Fruit fly (Drosophila melanogaster): Measurements from ENCODE around the gene Cht11.
A peak's percentile ranks its signal among the peaks of the same experiment; 100 is the strongest.

The Cht11 gene

dm6 chrX:6820703-6821102 lies 28.6 kb downstream of the Cht11 start, which contains the start of the genes Nf-YC and xit (continued):
- TF ChIP-seq CG34224 (GFP tag; IDR thresholded peaks at IDR 0.05; ENCODE audit: partially characterized antibody) (peak; percentile 63; the same call in 2 of the 3 replicates), Hey (tag; optimal IDR thresholded peaks at IDR 0.05) (no peak), ab (GFP tag; optimal IDR thresholded peaks at IDR 0.05) (no peak), Myb (GFP tag; optimal IDR thresholded peaks at IDR 0.05) (peak; percentile 21), MBD-R2 (GFP tag; IDR thresholded peaks at IDR 0.05) (peak; percentile 95), kay (GFP tag; optimal IDR thresholded peaks at IDR 0.05) (no peak), Antp (GFP tag; optimal IDR thresholded peaks at IDR 0.05) (peak; percentile 11), Elba2 (GFP tag; optimal IDR thresholded peaks at IDR 0.05) (peak; percentile 40), sr (GFP tag; IDR thresholded peaks at IDR 0.05) (no peak), ci (GFP tag; IDR thresholded peaks at IDR 0.05) (0 out of 3 replicates have a peak, but pooled peaks have one; percentile 12), Adf1 (GFP tag; IDR thresholded peaks at IDR 0.05) (peak; percentile 18; the same call in 1 of the 2 replicates), MESR4 (GFP tag; optimal IDR thresholded peaks at IDR 0.05) (peak; percentile 89), CG17802 (tag; optimal IDR thresholded peaks at IDR 0.05) (peak; percentile 92), CG13287 (GFP tag; IDR thresholded peaks at IDR 0.05; ENCODE audit: partially characterized antibody) (peak; percentile 74), Scr (GFP tag; IDR thresholded peaks at IDR 0.05; ENCODE audit: partially characterized antibody) (peak; percentile 59), inv (GFP tag; IDR thresholded peaks at IDR 0.05; ENCODE audit: partially characterized antibody) (peak; percentile 45; the same call in 1 of the 2 replicates), corto (GFP tag; optimal IDR thresholded peaks at IDR 0.05) (no peak), HLH4C (GFP tag; IDR thresholded peaks at IDR 0.05; ENCODE audit: partially characterized antibody) (peak; percentile 67), BEAF-32 (GFP tag; optimal IDR thresholded peaks at IDR 0.05) (peak; percentile 70), otp (GFP tag; IDR thresholded peaks at IDR 0.05) (0 out of 3 replicates have a peak, but pooled peaks have one; percentile 4), CG6272 (GFP tag; IDR thresholded peaks at IDR 0.05) (no peak), ato (GFP tag; IDR thresholded peaks at IDR 0.05; ENCODE audit: partially characterized antibody) (0 out of 2 replicates have a peak, but pooled peaks have one; percentile 39), ara (GFP tag; IDR thresholded peaks at IDR 0.05) (no peak), HmgD (GFP tag; optimal IDR thresholded peaks at IDR 0.05) (peak; percentile 36), Med (GFP tag) (peak; percentile 84), tll (GFP tag; optimal IDR thresholded peaks at IDR 0.05) (no peak), org-1 (GFP tag; optimal IDR thresholded peaks at IDR 0.05) (no peak), oc (tag; optimal IDR thresholded peaks at IDR 0.05) (no peak), CG17186 (GFP tag; optimal IDR thresholded peaks at IDR 0.05) (peak; percentile 76), Nf-YB (GFP tag; optimal IDR thresholded peaks at IDR 0.05) (no peak), Ssrp (tag; optimal IDR thresholded peaks at IDR 0.05) (no peak), Pdp1 (GFP tag; optimal IDR thresholded peaks at IDR 0.05) (peak in 1 of 2 experiments; percentile 77), CG42726 (GFP tag; IDR thresholded peaks at IDR 0.05; ENCODE audit: partially characterized antibody) (peak; percentile 54; the same call in 1 of the 2 replicates), row (GFP tag; IDR thresholded peaks at IDR 0.05) (peak; percentile 73), CG34422 (GFP tag; IDR thresholded peaks at IDR 0.05) (peak; percentile 63; the same call in 2 of the 3 replicates), vvl (GFP tag; IDR thresholded peaks at IDR 0.05) (peak; percentile 48; the same call in 1 of the 2 replicates), CG11247 (GFP tag; IDR thresholded peaks at IDR 0.05) (no peak), CG11696 (GFP tag; IDR thresholded peaks at IDR 0.05) (no peak), dysf (GFP tag; IDR thresholded peaks at IDR 0.05) (no peak), sna (GFP tag; IDR thresholded peaks at IDR 0.05; ENCODE audit: partially characterized antibody) (peak; percentile 36; the same call in 1 of the 2 replicates), fru (optimal IDR thresholded peaks at IDR 0.05) (no peak), zfh1 (GFP tag; IDR thresholded peaks at IDR 0.05) (peak; percentile 22; the same call in 1 of the 3 replicates), hbn (GFP tag; IDR thresholded peaks at IDR 0.05; ENCODE audit: partially characterized antibody) (peak; percentile 51; the same call in 1 of the 2 replicates), Dref (GFP tag; IDR thresholded peaks at IDR 0.05) (peak; percentile 91), Dll (GFP tag; IDR thresholded peaks at IDR 0.05; ENCODE audit: partially characterized antibody) (peak; percentile 32; the same call in 1 of the 4 replicates), CG7786 (GFP tag; optimal IDR thresholded peaks at IDR 0.05) (no peak), CG11398 (GFP tag; optimal IDR thresholded peaks at IDR 0.05) (no peak), sob (GFP tag; IDR thresholded peaks at IDR 0.05) (0 out of 2 replicates have a peak, but pooled peaks have one; percentile 23), CG30020 (tag; optimal IDR thresholded peaks at IDR 0.05) (peak; percentile 64)
